ENCODE assay signal across 4 worm cellular contexts in the genomic region with DNA sequence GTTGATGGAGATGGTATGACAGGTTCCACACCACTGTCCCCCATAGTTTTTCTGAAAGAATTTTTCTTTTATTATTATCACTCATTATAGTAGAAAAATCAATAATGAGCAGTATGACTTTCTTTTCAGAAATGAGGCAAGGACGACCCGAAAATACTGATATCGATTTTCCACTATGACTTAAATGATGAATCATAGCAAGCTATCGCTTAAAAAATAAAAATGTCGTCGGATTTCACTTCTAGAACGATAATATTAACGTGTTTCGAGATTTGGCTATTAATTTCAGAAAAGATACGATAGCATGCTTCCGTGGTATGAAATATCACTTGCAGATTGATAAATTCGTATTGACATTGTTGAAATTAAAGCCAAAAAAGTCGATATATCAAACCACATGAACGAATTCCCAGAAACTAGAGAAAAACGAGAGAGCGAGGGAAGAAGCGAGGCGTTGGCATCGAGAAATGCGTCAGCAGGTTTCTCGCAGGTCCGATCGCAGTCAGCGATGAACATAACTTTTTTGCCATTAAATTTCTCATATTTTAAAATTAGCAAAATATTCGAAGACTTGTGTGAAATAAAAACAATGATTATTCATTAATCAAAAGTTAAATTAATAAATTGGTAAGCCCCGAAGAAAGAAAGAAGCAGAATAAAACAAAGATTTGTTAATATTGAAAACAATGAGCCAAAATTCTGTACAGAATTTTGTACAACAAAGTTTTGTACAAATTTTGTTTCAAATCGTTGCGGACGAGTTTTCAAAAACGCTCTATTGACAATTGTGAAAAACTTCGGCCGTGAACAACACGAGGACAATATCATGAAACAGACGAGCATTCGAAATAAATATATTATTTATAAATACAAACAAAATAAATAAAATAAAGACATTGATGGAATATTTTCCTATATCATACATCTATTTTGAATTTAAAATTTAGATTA.
TF ChIP-seq lines count a peak whose summit lies in the region.

A gene (minus strand): TSS at position 51 of the 951 bp plus-strand sequence.

TF ChIP-seq in whole organism, L2 larva, 48 proteins besides CTCF, POLR2A, EP300 and RAD21 (continued from another document):
- TF ChIP-seq ZK546.5 (tag; optimal IDR thresholded peaks at IDR 0.05; lab: Kevin White, UChicago) (no peak), mdl-1 (tag; optimal IDR thresholded peaks at IDR 0.05; lab: Kevin White, UChicago) (no peak), ceh-16 (tag; optimal IDR thresholded peaks at IDR 0.05; lab: Kevin White, UChicago) (no peak), snpc-4 (tag; optimal IDR thresholded peaks at IDR 0.05; lab: Kevin White, UChicago) (peak; percentile 56), lsy-2 (tag; optimal IDR thresholded peaks at IDR 0.05; lab: Kevin White, UChicago) (peak; percentile 47 to 89), ztf-4 (tag; optimal IDR thresholded peaks at IDR 0.05; lab: Kevin White, UChicago) (peak; percentile 13), skn-1 (tag; optimal IDR thresholded peaks at IDR 0.05; lab: Kevin White, UChicago) (no peak), unc-39 (tag; optimal IDR thresholded peaks at IDR 0.05; lab: Kevin White, UChicago) (no peak), dmd-4 (tag; optimal IDR thresholded peaks at IDR 0.05; lab: Kevin White, UChicago) (no peak), ceh-82 (tag; optimal IDR thresholded peaks at IDR 0.05; lab: Kevin White, UChicago) (no peak), nhr-23 (tag; optimal IDR thresholded peaks at IDR 0.05; lab: Kevin White, UChicago) (no peak), nhr-77 (tag; optimal IDR thresholded peaks at IDR 0.05; lab: Kevin White, UChicago) (no peak), ztf-1 (GFP tag; conservative IDR thresholded peaks at IDR 0.05; lab: Robert Waterston, UW) (no peak), Y55F3AM.14 (GFP tag; optimal IDR thresholded peaks at IDR 0.05; lab: Kevin White, UChicago) (no peak), ztf-11 (tag; optimal IDR thresholded peaks at IDR 0.05; lab: Kevin White, UChicago) (no peak), nhr-21 (tag; optimal IDR thresholded peaks at IDR 0.05; lab: Kevin White, UChicago) (peak; percentile 36), F13H6.1 (tag; optimal IDR thresholded peaks at IDR 0.05; lab: Kevin White, UChicago) (peak; percentile 62), mbf-1 (tag; optimal IDR thresholded peaks at IDR 0.05; lab: Kevin White, UChicago) (no peak), C34F6.9 (tag; optimal IDR thresholded peaks at IDR 0.05; lab: Kevin White, UChicago) (peak; percentile 90), elt-1 (tag; optimal IDR thresholded peaks at IDR 0.05; lab: Kevin White, UChicago) (no peak), nhr-10 (tag; optimal IDR thresholded peaks at IDR 0.05; lab: Kevin White, UChicago) (no peak), sma-3 (GFP tag; optimal IDR thresholded peaks at IDR 0.05; lab: Kevin White, UChicago) (peak; percentile 64), alr-1 (tag; optimal IDR thresholded peaks at IDR 0.05; lab: Kevin White, UChicago) (no peak), fos-1 (tag; optimal IDR thresholded peaks at IDR 0.05; lab: Kevin White, UChicago) (peak; percentile 77), gmeb-1 (tag; optimal IDR thresholded peaks at IDR 0.05; lab: Kevin White, UChicago) (peak; percentile 78), zag-1 (tag; optimal IDR thresholded peaks at IDR 0.05; lab: Kevin White, UChicago) (no peak), R02D3.7 (tag; optimal IDR thresholded peaks at IDR 0.05; lab: Kevin White, UChicago) (no peak), lin-39 (tag; optimal IDR thresholded peaks at IDR 0.05; lab: Kevin White, UChicago) (no peak), lin-13 (GFP tag; optimal IDR thresholded peaks at IDR 0.05; lab: Kevin White, UChicago) (peak; percentile 72)
TF ChIP-seq in whole organism, L2 larva: peak in this region for 20.

TF ChIP-seq in whole organism, L4 larva, 104 proteins besides CTCF, POLR2A, EP300 and RAD21 (continued from another document):
- TF ChIP-seq nhr-102 (tag; optimal IDR thresholded peaks at IDR 0.05; lab: Kevin White, UChicago) (no peak), T26A8.4 (GFP tag; IDR thresholded peaks at IDR 0.05; lab: Robert Waterston, UW) (peak; percentile 55), ZK337.2 (GFP tag; IDR thresholded peaks at IDR 0.05; lab: Robert Waterston, UW) (0 out of 2 replicates have a peak, but pooled peaks have one; percentile 8), hif-1 (tag; optimal IDR thresholded peaks at IDR 0.05; lab: Kevin White, UChicago) (peak in 1 of 2 experiments; percentile 43), ces-1 (GFP tag; optimal IDR thresholded peaks at IDR 0.05; lab: Kevin White, UChicago) (no peak), jun-1 (tag; optimal IDR thresholded peaks at IDR 0.05; lab: Kevin White, UChicago) (no peak), lsy-2 (tag; optimal IDR thresholded peaks at IDR 0.05; lab: Kevin White, UChicago) (peak in 1 of 2 experiments; percentile 87), nhr-76 (tag; optimal IDR thresholded peaks at IDR 0.05; lab: Kevin White, UChicago) (no peak), T20F7.1 (GFP tag; optimal IDR thresholded peaks at IDR 0.05; lab: Kevin White, UChicago) (peak; percentile 44), mep-1 (tag; optimal IDR thresholded peaks at IDR 0.05; lab: Kevin White, UChicago) (peak; percentile 77), zip-11 (GFP tag; IDR thresholded peaks at IDR 0.05; lab: Robert Waterston, UW) (no peak), hmg-1.1 (GFP tag; IDR thresholded peaks at IDR 0.05; lab: Robert Waterston, UW) (peak; percentile 61; the same call in 1 of the 2 replicates), lin-13 (GFP tag; optimal IDR thresholded peaks at IDR 0.05; lab: Kevin White, UChicago) (peak; percentile 66), nhr-28 (tag; optimal IDR thresholded peaks at IDR 0.05; lab: Kevin White, UChicago) (peak; percentile 70), tra-1 (GFP tag; IDR thresholded peaks at IDR 0.05; lab: Robert Waterston, UW) (no peak), nhr-77 (tag; optimal IDR thresholded peaks at IDR 0.05; lab: Kevin White, UChicago) (peak; percentile 30), R02D3.7 (tag; optimal IDR thresholded peaks at IDR 0.05; lab: Kevin White, UChicago) (no peak), F10B5.3 (tag; optimal IDR thresholded peaks at IDR 0.05; lab: Kevin White, UChicago) (no peak), hlh-30 (tag; optimal IDR thresholded peaks at IDR 0.05; lab: Kevin White, UChicago; ENCODE audit: insufficient read depth) (peak; percentile 82), fkh-10 (GFP tag; optimal IDR thresholded peaks at IDR 0.05; lab: Kevin White, UChicago) (peak; percentile 29), aha-1 (tag; lab: Kevin White, UChicago) (peak; percentile 96), F37D6.2 (tag; optimal IDR thresholded peaks at IDR 0.05; lab: Kevin White, UChicago) (peak; percentile 0), rbr-2 (tag; optimal IDR thresholded peaks at IDR 0.05; lab: Kevin White, UChicago) (peak; percentile 69), nhr-25 (tag; optimal IDR thresholded peaks at IDR 0.05; lab: Kevin White, UChicago; ENCODE audit: borderline replicate concordance, insufficient read depth) (peak; percentile 14), nhr-48 (tag; optimal IDR thresholded peaks at IDR 0.05; lab: Kevin White, UChicago) (peak; percentile 26)

TF ChIP-seq in whole organism, late embryonic, 69 proteins besides CTCF, POLR2A, EP300 and RAD21 (continued from another document):
- TF ChIP-seq pros-1 (tag; optimal IDR thresholded peaks at IDR 0.05; lab: Kevin White, UChicago) (no peak), nfya-1 (tag; optimal IDR thresholded peaks at IDR 0.05; lab: Kevin White, UChicago) (peak; percentile 47), hlh-8 (tag; optimal IDR thresholded peaks at IDR 0.05; lab: Kevin White, UChicago) (no peak), syd-9 (tag; optimal IDR thresholded peaks at IDR 0.05; lab: Kevin White, UChicago) (no peak), fax-1 (tag; optimal IDR thresholded peaks at IDR 0.05; lab: Kevin White, UChicago) (no peak), pag-3 (tag; optimal IDR thresholded peaks at IDR 0.05; lab: Kevin White, UChicago; ENCODE audit: borderline replicate concordance) (no peak), ceh-34 (tag; optimal IDR thresholded peaks at IDR 0.05; lab: Kevin White, UChicago) (peak; percentile 32), ceh-48 (tag; optimal IDR thresholded peaks at IDR 0.05; lab: Kevin White, UChicago) (peak; percentile 23), unc-3 (GFP tag; conservative IDR thresholded peaks at IDR 0.05; lab: Robert Waterston, UW) (0 out of 2 replicates have a peak, but pooled peaks have one; percentile 13), unc-3 (tag; optimal IDR thresholded peaks at IDR 0.05; lab: Kevin White, UChicago) (no peak), sox-4 (tag; optimal IDR thresholded peaks at IDR 0.05; lab: Kevin White, UChicago) (no peak), Y22D7AL.16 (tag; optimal IDR thresholded peaks at IDR 0.05; lab: Kevin White, UChicago) (no peak), K02D7.2 (tag; optimal IDR thresholded peaks at IDR 0.05; lab: Kevin White, UChicago) (no peak), hlh-6 (tag; optimal IDR thresholded peaks at IDR 0.05; lab: Kevin White, UChicago) (no peak), ceh-18 (tag; optimal IDR thresholded peaks at IDR 0.05; lab: Kevin White, UChicago) (peak; percentile 42), ref-2 (tag; optimal IDR thresholded peaks at IDR 0.05; lab: Kevin White, UChicago) (peak; percentile 23)
TF ChIP-seq in whole organism, late embryonic: peak in this region for 12.

TF ChIP-seq in whole organism, mixed stage, embryonic, 35 proteins besides CTCF, POLR2A, EP300 and RAD21 (continued from another document):
- TF ChIP-seq elt-1 (tag; optimal IDR thresholded peaks at IDR 0.05; lab: Kevin White, UChicago; ENCODE audit: borderline replicate concordance, insufficient read depth) (no peak), ceh-83 (GFP tag; optimal IDR thresholded peaks at IDR 0.05; lab: Kevin White, UChicago) (no peak), nhr-2 (tag; optimal IDR thresholded peaks at IDR 0.05; lab: Kevin White, UChicago) (no peak), M03D4.4 (tag; optimal IDR thresholded peaks at IDR 0.05; lab: Kevin White, UChicago) (no peak), hlh-1 (tag; optimal IDR thresholded peaks at IDR 0.05; lab: Kevin White, UChicago) (peak; percentile 37), drap-1 (GFP tag; optimal IDR thresholded peaks at IDR 0.05; lab: Kevin White, UChicago) (no peak), ces-1 (GFP tag; optimal IDR thresholded peaks at IDR 0.05; lab: Kevin White, UChicago) (peak; percentile 20), cnd-1 (tag; optimal IDR thresholded peaks at IDR 0.05; lab: Kevin White, UChicago) (no peak)
